Fruit fly (Drosophila melanogaster) whole organism, embryonic: ENCODE measurements around the gene CG42673.

Source experiments
- ATbp ChIP-seq: fragments of 200-800 bp; sonication (Bioruptor generic); optimal IDR thresholded peaks from 2 replicates; lab custom pipeline; 2017; ENCODE audit warnings: missing biosample characterization, mild to moderate bottlenecking, missing genetic modification characterization, missing genetic modification reagents
- Bgb ChIP-seq: fragments of 200-800 bp; sonication (Bioruptor generic); IDR thresholded peaks from 2 replicates; pipeline ENCODE4 v1.3.6; 2022; ENCODE audit warnings: missing biosample characterization, missing genetic modification characterization; ENCODE audit not compliant: partially characterized antibody
- CG10543 ChIP-seq: fragments of 200-800 bp; sonication (Bioruptor generic); optimal IDR thresholded peaks from 3 replicates; lab custom pipeline; 2017; ENCODE audit warnings: missing biosample characterization, mild to moderate bottlenecking, missing genetic modification characterization, moderate library complexity
- CG12219 ChIP-seq: fragments of 200-800 bp; sonication (Bioruptor generic); optimal IDR thresholded peaks from 3 replicates; lab custom pipeline; 2018; ENCODE audit warnings: missing biosample characterization, mild to moderate bottlenecking, missing genetic modification characterization
- CG13287 ChIP-seq: fragments of 200-800 bp; sonication (Bioruptor generic); IDR thresholded peaks from 2 replicates; pipeline ENCODE4 v1.3.6; 2022; ENCODE audit warnings: missing biosample characterization, missing genetic modification characterization; ENCODE audit not compliant: partially characterized antibody
- CG15514 ChIP-seq: fragments of 200-800 bp; sonication (Bioruptor generic); optimal IDR thresholded peaks from 3 replicates; lab custom pipeline; 2017; ENCODE audit warnings: missing biosample characterization, missing genetic modification characterization, mild to moderate bottlenecking, moderate library complexity, missing genetic modification reagents
- CG1792 ChIP-seq: fragments of 200-800 bp; sonication (Bioruptor generic); optimal IDR thresholded peaks from 2 replicates; lab custom pipeline; 2016; ENCODE audit warnings: missing biosample characterization, missing genetic modification characterization
- CG31365 ChIP-seq: fragments of 200-800 bp; sonication (Bioruptor generic); optimal IDR thresholded peaks from 2 replicates; lab custom pipeline; 2018; ENCODE audit warnings: missing biosample characterization, mild to moderate bottlenecking, missing genetic modification characterization
- CG3163 ChIP-seq: fragments of 200-800 bp; sonication (Bioruptor generic); optimal IDR thresholded peaks from 3 replicates; lab custom pipeline; 2016; ENCODE audit warnings: missing biosample characterization, missing genetic modification characterization
- CG33557 ChIP-seq: fragments of 200-800 bp; sonication (Bioruptor generic); optimal IDR thresholded peaks from 2 replicates; lab custom pipeline; 2019; ENCODE audit warnings: missing biosample characterization, mild to moderate bottlenecking, missing genetic modification characterization, moderate library complexity
- CG34224 ChIP-seq: fragments of 200-800 bp; sonication (Bioruptor generic); IDR thresholded peaks from 3 replicates; pipeline ENCODE4 v1.3.6; 2022; ENCODE audit warnings: missing biosample characterization, missing genetic modification characterization; ENCODE audit not compliant: partially characterized antibody
- CG34376 ChIP-seq: fragments of 200-800 bp; sonication (Bioruptor generic); optimal IDR thresholded peaks from 2 replicates; lab custom pipeline; 2018; ENCODE audit warnings: missing biosample characterization, mild to moderate bottlenecking, missing genetic modification characterization
- CG34422 ChIP-seq: fragments of 200-800 bp; sonication (Bioruptor generic); IDR thresholded peaks from 3 replicates; pipeline ENCODE4 v1.3.6; 2022; ENCODE audit warnings: missing biosample characterization, missing genetic modification characterization
- CG4360 ChIP-seq: fragments of 200-800 bp; sonication (Bioruptor generic); IDR thresholded peaks from 2 replicates; pipeline ENCODE4 v1.3.6; 2022; ENCODE audit warnings: missing biosample characterization, missing genetic modification characterization
- CG5180 ChIP-seq: fragments of 200-800 bp; sonication (Bioruptor generic); optimal IDR thresholded peaks from 3 replicates; lab custom pipeline; 2017; ENCODE audit warnings: missing biosample characterization, missing genetic modification characterization, mild to moderate bottlenecking, moderate library complexity, missing genetic modification reagents
- CG6254 ChIP-seq: fragments of 200-800 bp; sonication (Bioruptor generic); optimal IDR thresholded peaks from 3 replicates; lab custom pipeline; 2017; ENCODE audit warnings: mild to moderate bottlenecking, missing biosample characterization, missing genetic modification reagents, missing genetic modification characterization
- CG7987 ChIP-seq: fragments of 200-800 bp; sonication (Bioruptor generic); optimal IDR thresholded peaks from 2 replicates; lab custom pipeline; 2018; ENCODE audit warnings: missing biosample characterization, mild to moderate bottlenecking, missing genetic modification characterization, moderate library complexity
- CG8281 ChIP-seq: fragments of 200-800 bp; sonication (Bioruptor generic); optimal IDR thresholded peaks from 2 replicates; lab custom pipeline; 2018; ENCODE audit warnings: missing biosample characterization, mild to moderate bottlenecking, missing genetic modification characterization, moderate library complexity
- CkIIα-i1 ChIP-seq: fragments of 200-800 bp; sonication (Bioruptor generic); IDR thresholded peaks from 2 replicates; pipeline ENCODE4 v1.3.6; 2022; ENCODE audit warnings: missing biosample characterization, missing genetic modification characterization
- Deaf1 ChIP-seq: fragments of 200-800 bp; optimal IDR thresholded peaks from 3 replicates; lab custom pipeline; 2019; ENCODE audit warnings: missing biosample characterization, mild to moderate bottlenecking, missing genetic modification characterization, moderate library complexity
- E2f1 ChIP-seq: fragments of 200-800 bp; sonication (Bioruptor generic); IDR thresholded peaks from 2 replicates; pipeline ENCODE4 v1.3.6; 2022; ENCODE audit warnings: missing biosample characterization, missing genetic modification characterization
- Eip74EF ChIP-seq, 2 experiments: fragments of 200-800 bp in 1 of 2; fragments of >200 bp in 1 of 2; sonication (Bioruptor generic) in 1 of 2; optimal IDR thresholded peaks; 2 replicates each; lab custom pipeline; 2017 to 2019; ENCODE audit warnings: missing biosample characterization in 2 of 2, missing genetic modification characterization in 2 of 2, mild to moderate bottlenecking in 1 of 2, moderate library complexity in 1 of 2
- Jarid2 ChIP-seq: fragments of 200-800 bp; sonication (Bioruptor generic); optimal IDR thresholded peaks from 3 replicates; lab custom pipeline; 2017; ENCODE audit warnings: mild to moderate bottlenecking, missing biosample characterization, missing genetic modification reagents, missing genetic modification characterization
- Mrtf ChIP-seq: fragments of 200-800 bp; sonication (Bioruptor generic); IDR thresholded peaks from 3 replicates; pipeline ENCODE4 v1.3.6; 2022; ENCODE audit warnings: missing biosample characterization, missing genetic modification characterization
- Nf-YA ChIP-seq: fragments of 200-800 bp; sonication (Bioruptor generic); IDR thresholded peaks from 2 replicates; pipeline ENCODE4 v1.3.6; 2022; ENCODE audit warnings: missing biosample characterization, missing genetic modification characterization
- Nf-YB ChIP-seq: fragments of 200-800 bp; sonication (Bioruptor generic); optimal IDR thresholded peaks from 3 replicates; lab custom pipeline; 2019; ENCODE audit warnings: missing biosample characterization, mild to moderate bottlenecking, missing genetic modification characterization, moderate library complexity
- Nf-YC ChIP-seq: fragments of 200-800 bp; optimal IDR thresholded peaks from 3 replicates; lab custom pipeline; 2019; ENCODE audit warnings: missing biosample characterization, mild to moderate bottlenecking, missing genetic modification characterization, moderate library complexity
- Ptx1 ChIP-seq: fragments of 200-800 bp; sonication (Bioruptor generic); IDR thresholded peaks from 2 replicates; pipeline ENCODE4 v1.3.6; 2022; ENCODE audit warnings: missing biosample characterization, missing genetic modification characterization
- ash1 ChIP-seq: fragments of 200-800 bp; sonication (Bioruptor generic); optimal IDR thresholded peaks from 2 replicates; lab custom pipeline; 2018; ENCODE audit warnings: missing biosample characterization, mild to moderate bottlenecking, missing genetic modification characterization
- ato ChIP-seq: fragments of 200-800 bp; sonication (Bioruptor generic); IDR thresholded peaks from 2 replicates; pipeline ENCODE4 v1.3.6; 2022; ENCODE audit warnings: missing biosample characterization, missing genetic modification characterization; ENCODE audit not compliant: partially characterized antibody
- caup ChIP-seq: fragments of 200-800 bp; sonication (Bioruptor generic); optimal IDR thresholded peaks from 3 replicates; lab custom pipeline; 2017; ENCODE audit warnings: missing biosample characterization, mild to moderate bottlenecking, missing genetic modification characterization, moderate library complexity; ENCODE audit not compliant: severe bottlenecking
- chinmo ChIP-seq: fragments of 200-800 bp; sonication (Bioruptor generic); IDR thresholded peaks from 4 replicates; pipeline ENCODE4 v1.3.6; 2022; ENCODE audit warnings: missing biosample characterization, missing genetic modification characterization; ENCODE audit not compliant: partially characterized antibody
- crol ChIP-seq: fragments of 200-800 bp; sonication (Bioruptor generic); IDR thresholded peaks from 2 replicates; pipeline ENCODE4 v1.3.6; 2022; ENCODE audit warnings: missing biosample characterization, missing genetic modification characterization
- disco-r ChIP-seq: fragments of 200-800 bp; sonication (Bioruptor generic); optimal IDR thresholded peaks from 2 replicates; lab custom pipeline; 2016; ENCODE audit warnings: missing biosample characterization, missing genetic modification characterization
- dm ChIP-seq: fragments of 200-800 bp; sonication (Bioruptor generic); optimal IDR thresholded peaks from 3 replicates; lab custom pipeline; 2016; ENCODE audit warnings: missing biosample characterization, missing genetic modification characterization
- gcm ChIP-seq: fragments of 200-800 bp; sonication (Bioruptor generic); optimal IDR thresholded peaks from 2 replicates; lab custom pipeline; 2019; ENCODE audit warnings: missing biosample characterization, mild to moderate bottlenecking, missing genetic modification characterization, moderate library complexity
- grau ChIP-seq: fragments of 200-800 bp; optimal IDR thresholded peaks from 3 replicates; lab custom pipeline; 2019; ENCODE audit warnings: missing biosample characterization, mild to moderate bottlenecking, missing genetic modification characterization, moderate library complexity
- ham ChIP-seq: fragments of 200-800 bp; sonication (Bioruptor generic); IDR thresholded peaks from 2 replicates; pipeline ENCODE4 v1.3.6; 2022; ENCODE audit warnings: missing biosample characterization, missing genetic modification characterization
- her ChIP-seq: fragments of 200-800 bp; sonication (Bioruptor generic); optimal IDR thresholded peaks from 2 replicates; lab custom pipeline; 2016; ENCODE audit warnings: missing biosample characterization, missing genetic modification characterization
- hkb ChIP-seq, 2 experiments: fragments of 200-800 bp in 1 of 2; fragments of >200 bp in 1 of 2; sonication (Bioruptor generic) in 1 of 2; IDR thresholded peaks in 1 of 2; optimal IDR thresholded peaks in 1 of 2; 2 replicates each; pipeline versions ENCODE4 v1.3.6 to Lab custom; 2017 to 2022; ENCODE audit warnings: missing biosample characterization in 1 of 2, missing genetic modification characterization in 1 of 2
- ken ChIP-seq: fragments of 200-800 bp; sonication (Bioruptor generic); IDR thresholded peaks from 3 replicates; pipeline ENCODE4 v1.3.6; 2022; ENCODE audit warnings: missing biosample characterization, missing genetic modification characterization
- nerfin-2 ChIP-seq: fragments of 200-800 bp; sonication (Bioruptor generic); IDR thresholded peaks from 2 replicates; pipeline ENCODE4 v1.3.6; 2022; ENCODE audit warnings: missing biosample characterization, missing genetic modification characterization; ENCODE audit not compliant: partially characterized antibody
- pzg ChIP-seq: fragments of 200-800 bp; sonication (Bioruptor generic); optimal IDR thresholded peaks from 3 replicates; lab custom pipeline; 2018; ENCODE audit warnings: missing biosample characterization, mild to moderate bottlenecking, missing genetic modification characterization, moderate library complexity
- slbo ChIP-seq: fragments of 200-800 bp; sonication (Bioruptor generic); IDR thresholded peaks from 2 replicates; pipeline ENCODE4 v1.3.6; 2022; ENCODE audit warnings: missing biosample characterization, missing genetic modification characterization
- tap ChIP-seq: fragments of 200-800 bp; optimal IDR thresholded peaks from 3 replicates; lab custom pipeline; 2019; ENCODE audit warnings: missing biosample characterization, mild to moderate bottlenecking, missing genetic modification characterization, moderate library complexity
- zen ChIP-seq: fragments of 200-800 bp; sonication (Bioruptor generic); optimal IDR thresholded peaks from 3 replicates; lab custom pipeline; 2018; ENCODE audit warnings: missing biosample characterization, mild to moderate bottlenecking, missing genetic modification characterization, moderate library complexity
- zen2 ChIP-seq: fragments of 200-800 bp; sonication (Bioruptor generic); IDR thresholded peaks from 3 replicates; pipeline ENCODE4 v1.3.6; 2022; ENCODE audit warnings: missing biosample characterization, missing genetic modification characterization; ENCODE audit not compliant: partially characterized antibody

The CG42673 gene

dm6 chr3L:9546875-9547324, at the start of gene CG42673:
TSS of gene CG42673 (plus strand) at chr3L:9547220.
- TF ChIP-seq CG34224 (GFP tag; lab: Robert Waterston, UW) = 0 out of 3 replicates have a peak, but pooled peaks have one; percentile 39
- TF ChIP-seq her = peak; percentile 17
- no peak for TF ChIP-seq CG4360
- peak; percentile 98 for TF ChIP-seq Nf-YB
- peak in 1 of 2 experiments; percentile 40 for TF ChIP-seq Eip74EF (GFP tag; optimal IDR thresholded peaks at IDR 0.05; lab: Kevin White, UChicago)
- TF ChIP-seq CG34376 (GFP tag; lab: Kevin White, UChicago) = peak; percentile 0
- no peak for TF ChIP-seq CG12219
- no peak for TF ChIP-seq CG33557 (GFP tag; lab: Kevin White, UChicago)
- peak; percentile 55 for TF ChIP-seq Bgb (GFP tag; lab: Robert Waterston, UW)
- peak; percentile 95 for TF ChIP-seq Deaf1 (tag; lab: Kevin White, UChicago)
- TF ChIP-seq slbo (GFP tag; lab: Robert Waterston, UW) = peak; percentile 13; the same call in 1 of the 2 replicates
- peak; percentile 99 for TF ChIP-seq Nf-YC
- no peak for TF ChIP-seq ATbp (GFP tag; lab: Kevin White, UChicago)
- TF ChIP-seq Mrtf = no peak
- no peak for TF ChIP-seq ham (GFP tag; lab: Robert Waterston, UW)
- no peak for TF ChIP-seq disco-r (GFP tag; lab: Kevin White, UChicago)
- no peak for TF ChIP-seq CG8281 (tag; lab: Kevin White, UChicago)
- peak; percentile 98 for TF ChIP-seq crol (GFP tag; lab: Robert Waterston, UW)
- no peak for TF ChIP-seq Ptx1 (GFP tag; lab: Robert Waterston, UW)
- TF ChIP-seq CG1792 (GFP tag; lab: Kevin White, UChicago) = no peak
- TF ChIP-seq CG34422 (GFP tag; lab: Robert Waterston, UW) = peak; percentile 72; the same call in 1 of the 3 replicates
- 0 out of 2 replicates have a peak, but pooled peaks have one; percentile 33 for TF ChIP-seq ato (GFP tag; lab: Robert Waterston, UW)
- peak; percentile 5 for TF ChIP-seq CG5180 (GFP tag; lab: Kevin White, UChicago)
- peak; percentile 98 for TF ChIP-seq CG6254
- TF ChIP-seq CG15514 (GFP tag; lab: Kevin White, UChicago) = peak; percentile 14
- peak; percentile 8 for TF ChIP-seq CG7987 (GFP tag; lab: Kevin White, UChicago)
- TF ChIP-seq dm (GFP tag; lab: Kevin White, UChicago) = peak; percentile 70
- TF ChIP-seq chinmo (GFP tag; lab: Robert Waterston, UW) = peak; percentile 84; the same call in 2 of the 4 replicates
- peak; percentile 69 for TF ChIP-seq zen2 (GFP tag; lab: Robert Waterston, UW)
- TF ChIP-seq Jarid2 (GFP tag; lab: Kevin White, UChicago) = peak; percentile 95
- peak; percentile 99 for TF ChIP-seq CG3163 (GFP tag; lab: Kevin White, UChicago)
- TF ChIP-seq CG31365 (tag; lab: Kevin White, UChicago) = peak; percentile 33
- no peak for TF ChIP-seq hkb (optimal IDR thresholded peaks at IDR 0.05; lab: Kevin White, UChicago)
- TF ChIP-seq hkb (GFP tag; IDR thresholded peaks at IDR 0.05; lab: Robert Waterston, UW) = peak; percentile 52
- 0 out of 2 replicates have a peak, but pooled peaks have one; percentile 12 for TF ChIP-seq E2f1 (GFP tag; lab: Robert Waterston, UW)
- no peak for TF ChIP-seq CkIIα-i1 (GFP tag; lab: Robert Waterston, UW)
- peak; percentile 39 for TF ChIP-seq tap (tag; lab: Kevin White, UChicago)
- TF ChIP-seq ken (GFP tag; lab: Robert Waterston, UW) = 0 out of 3 replicates have a peak, but pooled peaks have one; percentile 20
- TF ChIP-seq grau (tag; lab: Kevin White, UChicago) = no peak
- peak; percentile 37 for TF ChIP-seq CG10543
- TF ChIP-seq CG13287 = peak; percentile 62
- TF ChIP-seq caup (GFP tag; lab: Kevin White, UChicago) = peak; percentile 11
- peak; percentile 25; the same call in 1 of the 2 replicates for TF ChIP-seq nerfin-2 (GFP tag; lab: Robert Waterston, UW)
- TF ChIP-seq zen (tag; lab: Kevin White, UChicago) = no peak
- peak; percentile 83 for TF ChIP-seq Nf-YA (GFP tag; lab: Robert Waterston, UW)
- peak; percentile 8 for TF ChIP-seq ash1 (GFP tag; lab: Kevin White, UChicago)
- no peak for TF ChIP-seq pzg (GFP tag; lab: Kevin White, UChicago)
- TF ChIP-seq gcm (GFP tag; lab: Kevin White, UChicago) = peak; percentile 28
